Fruit fly (Drosophila melanogaster) whole organism, embryonic: ENCODE results near the gene mRRF1.

Source experiments
- Bgb ChIP-seq: fragments of 200-800 bp; sonication (Bioruptor generic); IDR thresholded peaks from 2 replicates; pipeline ENCODE4 v1.3.6; 2022; ENCODE audit warnings: missing biosample characterization, missing genetic modification characterization; ENCODE audit not compliant: partially characterized antibody
- CG10147 ChIP-seq: fragments of 200-800 bp; sonication (Bioruptor generic); optimal IDR thresholded peaks from 2 replicates; lab custom pipeline; 2019; ENCODE audit warnings: missing biosample characterization, mild to moderate bottlenecking, missing genetic modification characterization, moderate library complexity
- CG10979 ChIP-seq: fragments of 200-800 bp; sonication (Bioruptor generic); optimal IDR thresholded peaks from 2 replicates; lab custom pipeline; 2018; ENCODE audit warnings: missing biosample characterization, mild to moderate bottlenecking, missing genetic modification characterization, moderate library complexity
- CG11456 ChIP-seq: fragments of 200-800 bp; sonication (Bioruptor generic); IDR thresholded peaks from 3 replicates; pipeline ENCODE4 v1.3.6; 2022; ENCODE audit warnings: missing biosample characterization, missing genetic modification characterization
- CG11696 ChIP-seq: fragments of 200-800 bp; sonication (Bioruptor generic); IDR thresholded peaks from 2 replicates; pipeline ENCODE4 v1.3.6; 2022; ENCODE audit warnings: missing biosample characterization, missing genetic modification characterization
- CG13296 ChIP-seq: fragments of 200-800 bp; sonication (Bioruptor generic); optimal IDR thresholded peaks from 3 replicates; lab custom pipeline; 2018; ENCODE audit warnings: missing biosample characterization, mild to moderate bottlenecking, missing genetic modification characterization
- CG2116 ChIP-seq: fragments of 200-800 bp; sonication (Bioruptor generic); optimal IDR thresholded peaks from 3 replicates; lab custom pipeline; 2018; ENCODE audit warnings: missing biosample characterization, mild to moderate bottlenecking, missing genetic modification characterization
- CG2678 ChIP-seq: fragments of 200-800 bp; sonication (Bioruptor generic); optimal IDR thresholded peaks from 3 replicates; lab custom pipeline; 2019; ENCODE audit warnings: missing biosample characterization, mild to moderate bottlenecking, missing genetic modification characterization, moderate library complexity
- CG31441 ChIP-seq: fragments of 200-800 bp; sonication (Bioruptor generic); IDR thresholded peaks from 2 replicates; pipeline ENCODE4 v1.3.6; 2022; ENCODE audit warnings: missing biosample characterization, missing genetic modification characterization
- CG3995 ChIP-seq: fragments of 200-800 bp; sonication (Bioruptor generic); optimal IDR thresholded peaks from 3 replicates; lab custom pipeline; 2016; ENCODE audit warnings: missing biosample characterization, missing genetic modification characterization
- CG4282 ChIP-seq: fragments of 200-800 bp; sonication (Bioruptor generic); optimal IDR thresholded peaks from 2 replicates; lab custom pipeline; 2016; ENCODE audit warnings: missing biosample characterization, missing genetic modification characterization
- CG7987 ChIP-seq: fragments of 200-800 bp; sonication (Bioruptor generic); optimal IDR thresholded peaks from 2 replicates; lab custom pipeline; 2018; ENCODE audit warnings: missing biosample characterization, mild to moderate bottlenecking, missing genetic modification characterization, moderate library complexity
- CG8388 ChIP-seq: fragments of 200-800 bp; sonication (Bioruptor generic); optimal IDR thresholded peaks from 2 replicates; lab custom pipeline; 2019; ENCODE audit warnings: missing biosample characterization, mild to moderate bottlenecking, missing genetic modification characterization, moderate library complexity
- CG9437 ChIP-seq: fragments of 200-800 bp; sonication (Bioruptor generic); optimal IDR thresholded peaks from 2 replicates; lab custom pipeline; 2018; ENCODE audit warnings: missing biosample characterization, mild to moderate bottlenecking, missing genetic modification characterization
- Dbx ChIP-seq: fragments of 200-800 bp; sonication (Bioruptor generic); IDR thresholded peaks from 3 replicates; pipeline ENCODE4 v1.3.6; 2022; ENCODE audit warnings: missing biosample characterization, missing genetic modification characterization
- Dek ChIP-seq: fragments of 200-800 bp; sonication (Bioruptor generic); optimal IDR thresholded peaks from 3 replicates; lab custom pipeline; 2019; ENCODE audit warnings: missing biosample characterization, mild to moderate bottlenecking, missing genetic modification characterization, moderate library complexity
- Dref ChIP-seq: fragments of 200-800 bp; sonication (Bioruptor generic); IDR thresholded peaks from 2 replicates; pipeline ENCODE4 v1.3.6; 2022; ENCODE audit warnings: missing biosample characterization, missing genetic modification characterization
- Gsc ChIP-seq: fragments of 200-800 bp; sonication (Bioruptor generic); IDR thresholded peaks from 2 replicates; pipeline ENCODE4 v1.3.6; 2022; ENCODE audit warnings: missing biosample characterization, missing genetic modification characterization
- Hmr ChIP-seq: fragments of 200-800 bp; sonication (Bioruptor generic); optimal IDR thresholded peaks from 3 replicates; lab custom pipeline; 2017; ENCODE audit warnings: mild to moderate bottlenecking, missing biosample characterization, missing genetic modification reagents, missing genetic modification characterization
- MESR4 ChIP-seq: fragments of 200-800 bp; sonication (Bioruptor generic); optimal IDR thresholded peaks from 2 replicates; lab custom pipeline; 2018; ENCODE audit warnings: missing biosample characterization, mild to moderate bottlenecking, missing genetic modification characterization, moderate library complexity
- Max ChIP-seq: fragments of 200-800 bp; sonication (Bioruptor generic); optimal IDR thresholded peaks from 2 replicates; lab custom pipeline; 2016; ENCODE audit warnings: missing biosample characterization, mild to moderate bottlenecking, missing genetic modification characterization
- NC2β ChIP-seq: fragments of 200-800 bp; sonication (Bioruptor generic); optimal IDR thresholded peaks from 2 replicates; lab custom pipeline; 2016; ENCODE audit warnings: missing biosample characterization, missing genetic modification characterization
- NFAT ChIP-seq: fragments of 200-800 bp; sonication (Bioruptor generic); IDR thresholded peaks from 2 replicates; pipeline ENCODE4 v1.3.6; 2022; ENCODE audit warnings: missing biosample characterization, missing genetic modification characterization
- Trl ChIP-seq, 3 experiments: fragments of >200 bp in 2 of 3; fragments of 200-800 bp in 1 of 3; sonication (Bioruptor generic) in 1 of 3; optimal IDR thresholded peaks; 2 replicates in 1 of 3; 3 replicates in 2 of 3; lab custom pipeline; 2016 to 2017; ENCODE audit warnings: missing biosample characterization in 1 of 3, missing genetic modification characterization in 1 of 3
- YL-1 ChIP-seq: fragments of 200-800 bp; sonication (Bioruptor generic); optimal IDR thresholded peaks from 3 replicates; lab custom pipeline; 2017; ENCODE audit warnings: missing biosample characterization, mild to moderate bottlenecking, missing genetic modification characterization
- ash1 ChIP-seq: fragments of 200-800 bp; sonication (Bioruptor generic); optimal IDR thresholded peaks from 2 replicates; lab custom pipeline; 2018; ENCODE audit warnings: missing biosample characterization, mild to moderate bottlenecking, missing genetic modification characterization
- caup ChIP-seq: fragments of 200-800 bp; sonication (Bioruptor generic); optimal IDR thresholded peaks from 3 replicates; lab custom pipeline; 2017; ENCODE audit warnings: missing biosample characterization, mild to moderate bottlenecking, missing genetic modification characterization, moderate library complexity; ENCODE audit not compliant: severe bottlenecking
- cg ChIP-seq: fragments of 200-800 bp; sonication (Bioruptor generic); optimal IDR thresholded peaks from 3 replicates; lab custom pipeline; 2019; ENCODE audit warnings: missing biosample characterization, mild to moderate bottlenecking, missing genetic modification characterization, moderate library complexity
- danr ChIP-seq: fragments of 200-800 bp; sonication (Bioruptor generic); IDR thresholded peaks from 2 replicates; pipeline ENCODE4 v1.3.6; 2022; ENCODE audit warnings: missing biosample characterization, missing genetic modification characterization
- dysf ChIP-seq: fragments of 200-800 bp; sonication (Bioruptor generic); IDR thresholded peaks from 3 replicates; pipeline ENCODE4 v1.3.6; 2022; ENCODE audit warnings: missing biosample characterization, missing genetic modification characterization
- exex ChIP-seq: fragments of 200-800 bp; sonication (Bioruptor generic); optimal IDR thresholded peaks from 4 replicates; lab custom pipeline; 2018; ENCODE audit warnings: missing biosample characterization, mild to moderate bottlenecking, missing genetic modification characterization, moderate library complexity
- ind ChIP-seq: fragments of 200-800 bp; sonication (Bioruptor generic); optimal IDR thresholded peaks from 3 replicates; lab custom pipeline; 2016; ENCODE audit warnings: missing biosample characterization, missing genetic modification characterization
- jumu ChIP-seq: fragments of 200-800 bp; sonication (Bioruptor generic); optimal IDR thresholded peaks from 3 replicates; lab custom pipeline; 2016; ENCODE audit warnings: missing biosample characterization, missing genetic modification characterization
- lbe ChIP-seq: fragments of 200-800 bp; sonication (Bioruptor generic); optimal IDR thresholded peaks from 2 replicates; lab custom pipeline; 2016; ENCODE audit warnings: missing biosample characterization, mild to moderate bottlenecking, missing genetic modification characterization
- luna ChIP-seq: fragments of 200-800 bp; sonication (Bioruptor generic); optimal IDR thresholded peaks from 2 replicates; lab custom pipeline; 2016; ENCODE audit warnings: missing biosample characterization, missing genetic modification characterization
- oc ChIP-seq: fragments of 200-800 bp; sonication (Bioruptor generic); optimal IDR thresholded peaks from 2 replicates; lab custom pipeline; 2018; ENCODE audit warnings: missing biosample characterization, mild to moderate bottlenecking, missing genetic modification characterization, moderate library complexity
- onecut ChIP-seq: fragments of 200-800 bp; sonication (Bioruptor generic); IDR thresholded peaks from 2 replicates; pipeline ENCODE4 v1.3.6; 2022; ENCODE audit warnings: missing biosample characterization, missing genetic modification characterization
- pan ChIP-seq, 4 experiments: fragments of >200 bp in 3 of 4; fragments of 200-800 bp in 1 of 4; sonication (Bioruptor generic) in 1 of 4; optimal IDR thresholded peaks in 3 of 4; IDR thresholded peaks in 1 of 4; 2 replicates each; pipeline versions ENCODE4 v1.3.6 to Lab custom; 2017 to 2022; ENCODE audit warnings: missing biosample characterization in 2 of 4, missing genetic modification characterization in 2 of 4, mixed read lengths in 1 of 4
- pros ChIP-seq: fragments of 200-800 bp; sonication (Bioruptor generic); optimal IDR thresholded peaks from 3 replicates; lab custom pipeline; 2019; ENCODE audit warnings: missing biosample characterization, mild to moderate bottlenecking, missing genetic modification characterization, moderate library complexity
- scrt ChIP-seq: fragments of 200-800 bp; sonication (Bioruptor generic); optimal IDR thresholded peaks from 2 replicates; lab custom pipeline; 2018; ENCODE audit warnings: missing biosample characterization, mild to moderate bottlenecking, missing genetic modification characterization, moderate library complexity
- sim ChIP-seq: fragments of 200-800 bp; sonication (Bioruptor generic); IDR thresholded peaks from 2 replicates; pipeline ENCODE4 v1.3.6; 2022; ENCODE audit warnings: missing biosample characterization, missing genetic modification characterization
- slou ChIP-seq: fragments of 200-800 bp; sonication (Bioruptor generic); optimal IDR thresholded peaks from 3 replicates; lab custom pipeline; 2016; ENCODE audit warnings: missing biosample characterization, missing genetic modification characterization
- tup ChIP-seq: fragments of 200-800 bp; sonication (Bioruptor generic); optimal IDR thresholded peaks from 2 replicates; lab custom pipeline; 2016; ENCODE audit warnings: missing biosample characterization, mild to moderate bottlenecking, missing genetic modification characterization, moderate library complexity
- twi ChIP-seq: fragments of 200-800 bp; optimal IDR thresholded peaks from 2 replicates; lab custom pipeline; 2019; ENCODE audit warnings: missing biosample characterization, mild to moderate bottlenecking, missing genetic modification characterization, moderate library complexity
- vvl ChIP-seq: fragments of 200-800 bp; sonication (Bioruptor generic); IDR thresholded peaks from 2 replicates; pipeline ENCODE4 v1.3.6; 2022; ENCODE audit warnings: missing biosample characterization, missing genetic modification characterization
- wdn ChIP-seq: fragments of 200-800 bp; sonication (Bioruptor generic); IDR thresholded peaks from 2 replicates; pipeline ENCODE4 v1.3.6; 2022; ENCODE audit warnings: missing biosample characterization, missing genetic modification characterization
- zen ChIP-seq: fragments of 200-800 bp; sonication (Bioruptor generic); optimal IDR thresholded peaks from 3 replicates; lab custom pipeline; 2018; ENCODE audit warnings: missing biosample characterization, mild to moderate bottlenecking, missing genetic modification characterization, moderate library complexity
- zen2 ChIP-seq: fragments of 200-800 bp; sonication (Bioruptor generic); IDR thresholded peaks from 3 replicates; pipeline ENCODE4 v1.3.6; 2022; ENCODE audit warnings: missing biosample characterization, missing genetic modification characterization; ENCODE audit not compliant: partially characterized antibody

Gene mRRF1

DNA sequence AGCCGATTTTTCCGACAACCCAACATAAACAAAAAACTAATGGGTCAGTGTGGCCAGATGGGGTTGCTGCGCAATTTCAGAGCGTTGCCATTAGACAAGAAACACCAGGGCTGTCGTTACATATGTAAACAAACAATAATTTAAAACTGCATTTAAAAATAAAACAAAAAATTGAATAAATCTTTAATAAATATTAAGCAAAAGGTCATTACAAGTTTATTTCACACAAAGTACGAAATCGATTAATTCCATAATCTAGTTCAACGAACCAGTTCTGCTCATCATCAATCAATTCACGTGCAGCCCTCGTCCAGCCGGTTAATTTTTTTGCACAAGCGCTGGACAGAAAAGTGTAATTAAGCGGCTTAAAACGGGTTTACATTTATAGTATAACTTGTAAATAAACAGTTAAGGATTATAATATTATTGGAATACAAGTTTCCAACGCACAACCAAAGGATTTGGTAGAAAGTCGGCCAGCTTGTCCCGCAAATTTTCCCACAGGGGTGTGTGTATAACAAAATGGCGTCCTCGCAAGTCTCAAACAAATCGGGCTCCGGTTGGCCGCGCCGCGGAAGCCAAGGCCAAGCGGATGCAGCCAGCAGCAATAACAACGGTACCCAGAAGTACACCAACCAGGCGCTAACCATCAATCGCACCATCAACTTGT, 46.7 kb downstream of the mRRF1 start, which contains the start of the genes CG4022 and Cpsf5 (continued):
- peak; percentile 86 for TF ChIP-seq Max (GFP tag; lab: Kevin White, UChicago)
- peak; percentile 48 for TF ChIP-seq Dref (GFP tag; lab: Robert Waterston, UW)
- peak; percentile 79 for TF ChIP-seq caup (GFP tag; lab: Kevin White, UChicago)
- TF ChIP-seq Gsc (GFP tag; lab: Robert Waterston, UW) = no peak
- TF ChIP-seq sim = no peak
- TF ChIP-seq exex = peak; percentile 77
- TF ChIP-seq onecut (GFP tag; lab: Robert Waterston, UW) = peak; percentile 81
- TF ChIP-seq cg (GFP tag; lab: Kevin White, UChicago) = no peak
- peak; percentile 44 for TF ChIP-seq NC2β (GFP tag; lab: Kevin White, UChicago)
- TF ChIP-seq CG8388 (GFP tag; lab: Kevin White, UChicago) = peak; percentile 78
- TF ChIP-seq CG2678 (tag; lab: Kevin White, UChicago) = peak; percentile 85
- TF ChIP-seq Hmr (GFP tag; lab: Kevin White, UChicago) = peak; percentile 85
- TF ChIP-seq scrt (GFP tag; lab: Kevin White, UChicago) = peak; percentile 66
- peak; percentile 83 for TF ChIP-seq twi
- TF ChIP-seq CG7987 (GFP tag; lab: Kevin White, UChicago) = no peak
- no peak for TF ChIP-seq luna (GFP tag; lab: Kevin White, UChicago)
- peak; percentile 75 for TF ChIP-seq ind (GFP tag; lab: Kevin White, UChicago)
- peak; percentile 50 for TF ChIP-seq MESR4
- TF ChIP-seq zen (tag; lab: Kevin White, UChicago) = peak; percentile 86
- peak; percentile 6 for TF ChIP-seq CG3995
- TF ChIP-seq ash1 = no peak
- TF ChIP-seq CG11696 = peak; percentile 61
- no peak for TF ChIP-seq CG4282 (GFP tag; lab: Kevin White, UChicago)
- peak; percentile 93 for TF ChIP-seq Dbx
- TF ChIP-seq Dek (tag; lab: Kevin White, UChicago) = peak; percentile 83
- peak; percentile 23; the same call in 1 of the 2 replicates for TF ChIP-seq Bgb (GFP tag; lab: Robert Waterston, UW)
- peak; percentile 41 for TF ChIP-seq tup (GFP tag; lab: Kevin White, UChicago)
- peak; percentile 55; the same call in 1 of the 2 replicates for TF ChIP-seq wdn (GFP tag; lab: Robert Waterston, UW)
- peak; percentile 60 for TF ChIP-seq CG9437 (GFP tag; lab: Kevin White, UChicago)
- TF ChIP-seq pros (GFP tag; lab: Kevin White, UChicago) = no peak
- TF ChIP-seq danr = peak; percentile 52; the same call in 1 of the 2 replicates
- peak; percentile 74 for TF ChIP-seq CG10979 (tag; lab: Kevin White, UChicago)
- TF ChIP-seq CG13296 (GFP tag; lab: Kevin White, UChicago) = peak; percentile 72
- no peak for TF ChIP-seq Trl (optimal IDR thresholded peaks at IDR 0.05; lab: Kevin White, UChicago)
- peak; percentile 57 for TF ChIP-seq Trl (GFP tag; optimal IDR thresholded peaks at IDR 0.05; lab: Kevin White, UChicago)
- TF ChIP-seq slou (GFP tag; lab: Kevin White, UChicago) = peak; percentile 51
- TF ChIP-seq CG31441 (GFP tag; lab: Robert Waterston, UW) = peak; percentile 79
- TF ChIP-seq NFAT (GFP tag; lab: Robert Waterston, UW) = peak; percentile 72
- peak; percentile 83 for TF ChIP-seq CG2116 (GFP tag; lab: Kevin White, UChicago)
- peak; percentile 67 for TF ChIP-seq jumu
- peak; percentile 71 for TF ChIP-seq CG10147 (GFP tag; lab: Kevin White, UChicago)
- peak; percentile 63 for TF ChIP-seq oc (tag; lab: Kevin White, UChicago)
- TF ChIP-seq YL-1 (GFP tag; lab: Kevin White, UChicago) = peak; percentile 88
- no peak; the same call in 2 of the 3 replicates for TF ChIP-seq zen2 (GFP tag; lab: Robert Waterston, UW)
- TF ChIP-seq lbe (GFP tag; lab: Kevin White, UChicago) = peak; percentile 66
- TF ChIP-seq pan (optimal IDR thresholded peaks at IDR 0.05; lab: Kevin White, UChicago) = no peak
- peak in 1 of 2 experiments; percentile 86 for TF ChIP-seq pan (GFP tag; optimal IDR thresholded peaks at IDR 0.05 in 1 of 2, IDR thresholded peaks at IDR 0.05 in 1 of 2)
- peak; percentile 85 for TF ChIP-seq vvl (GFP tag; lab: Robert Waterston, UW)
- TF ChIP-seq dysf (GFP tag; lab: Robert Waterston, UW) = peak; percentile 84
- TF ChIP-seq CG11456 (GFP tag; lab: Robert Waterston, UW) = peak; percentile 78; the same call in 2 of the 3 replicates
